Fruit fly (Drosophila melanogaster): ENCODE results near the gene CG7573.

CG7573 gene

dm6 chr3L:11272243-11273012, 39.1 kb upstream of the CG7573 start:
- no peak for TF ChIP-seq Mio (GFP tag; optimal IDR thresholded peaks at IDR 0.05)
- TF ChIP-seq Dif (GFP tag; optimal IDR thresholded peaks at IDR 0.05; ENCODE audit: partially characterized antibody): no peak
- TF ChIP-seq ey (GFP tag; optimal IDR thresholded peaks at IDR 0.05): peak; percentile 25
- TF ChIP-seq pan (optimal IDR thresholded peaks at IDR 0.05): no peak
- peak; percentile 11 for TF ChIP-seq HLH106 (tag; optimal IDR thresholded peaks at IDR 0.05)
- TF ChIP-seq Sp1 (GFP tag; optimal IDR thresholded peaks at IDR 0.05): no peak
- TF ChIP-seq foxo (GFP tag; optimal IDR thresholded peaks at IDR 0.05): peak in 1 of 2 experiments; percentile 45
- no peak for TF ChIP-seq Jra (GFP tag; optimal IDR thresholded peaks at IDR 0.05)
- TF ChIP-seq CrebA (GFP tag; optimal IDR thresholded peaks at IDR 0.05; ENCODE audit: borderline replicate concordance): no peak
- TF ChIP-seq br (GFP tag; optimal IDR thresholded peaks at IDR 0.05): peak; percentile 50
- no peak for TF ChIP-seq jim (GFP tag; optimal IDR thresholded peaks at IDR 0.05)
- TF ChIP-seq dl (GFP tag; optimal IDR thresholded peaks at IDR 0.05; ENCODE audit: insufficient read depth in 1 of 2, partially characterized antibody in 2 of 2): no peak
- TF ChIP-seq GATAd (GFP tag; optimal IDR thresholded peaks at IDR 0.05): no peak
- no peak for TF ChIP-seq fru (GFP tag; optimal IDR thresholded peaks at IDR 0.05)
- TF ChIP-seq Abd-B (GFP tag; optimal IDR thresholded peaks at IDR 0.05): no peak
- TF ChIP-seq sage (GFP tag; optimal IDR thresholded peaks at IDR 0.05): no peak
- peak; percentile 63 for TF ChIP-seq h (GFP tag; optimal IDR thresholded peaks at IDR 0.05)
- TF ChIP-seq psq (GFP tag; optimal IDR thresholded peaks at IDR 0.05): no peak
- peak; percentile 11 for TF ChIP-seq OdsH (GFP tag; optimal IDR thresholded peaks at IDR 0.05)
- TF ChIP-seq dmrt93B (GFP tag; optimal IDR thresholded peaks at IDR 0.05): no peak
- no peak for TF ChIP-seq usp (GFP tag; optimal IDR thresholded peaks at IDR 0.05)
- no peak for TF ChIP-seq dsf (GFP tag; optimal IDR thresholded peaks at IDR 0.05; ENCODE audit: borderline replicate concordance)
- no peak for TF ChIP-seq Vsx2 (GFP tag; optimal IDR thresholded peaks at IDR 0.05; ENCODE audit: partially characterized antibody)
- TF ChIP-seq Rel (GFP tag; optimal IDR thresholded peaks at IDR 0.05): no peak
- no peak for TF ChIP-seq Rel (tag; optimal IDR thresholded peaks at IDR 0.05)
- no peak for TF ChIP-seq Myc (optimal IDR thresholded peaks at IDR 0.05)
- TF ChIP-seq N (GFP tag; optimal IDR thresholded peaks at IDR 0.05): no peak
- no peak for TF ChIP-seq CG32264 (GFP tag; optimal IDR thresholded peaks at IDR 0.05)
- no peak for TF ChIP-seq Dfd (GFP tag; optimal IDR thresholded peaks at IDR 0.05)
- TF ChIP-seq CG9705 (GFP tag; optimal IDR thresholded peaks at IDR 0.05): no peak
- no peak for TF ChIP-seq woc (GFP tag; optimal IDR thresholded peaks at IDR 0.05)
- peak; percentile 33 for TF ChIP-seq rgr (GFP tag; optimal IDR thresholded peaks at IDR 0.05)
- TF ChIP-seq Hr83 (GFP tag; optimal IDR thresholded peaks at IDR 0.05; ENCODE audit: poor library complexity, severe bottlenecking): peak; percentile 72
- TF ChIP-seq sv (GFP tag; optimal IDR thresholded peaks at IDR 0.05): no peak
- no peak for TF ChIP-seq lola (GFP tag; optimal IDR thresholded peaks at IDR 0.05)
- TF ChIP-seq Hr78 (GFP tag; optimal IDR thresholded peaks at IDR 0.05): no peak
- no peak for TF ChIP-seq Hnf4 (GFP tag; optimal IDR thresholded peaks at IDR 0.05)
- no peak for TF ChIP-seq brk (GFP tag; optimal IDR thresholded peaks at IDR 0.05)
- no peak for TF ChIP-seq tai (GFP tag; optimal IDR thresholded peaks at IDR 0.05)

dm6 chr3L:11273013-11273343, 38.6 kb upstream of the CG7573 start:
- TF ChIP-seq dl (GFP tag; optimal IDR thresholded peaks at IDR 0.05; ENCODE audit: insufficient read depth in 1 of 2, partially characterized antibody in 2 of 2) (no peak), pan (optimal IDR thresholded peaks at IDR 0.05) (no peak), Hr83 (GFP tag; optimal IDR thresholded peaks at IDR 0.05; ENCODE audit: poor library complexity, severe bottlenecking) (no peak), lola (GFP tag; optimal IDR thresholded peaks at IDR 0.05) (no peak), Hnf4 (GFP tag; optimal IDR thresholded peaks at IDR 0.05) (no peak), woc (GFP tag; optimal IDR thresholded peaks at IDR 0.05) (no peak)
